Fruit fly (Drosophila melanogaster): ENCODE data around the gene unc-13-4A.

unc-13-4A gene

dm6 chr3L:7338786-7339185 lies 26.1 kb upstream of the unc-13-4A start:
- no peak for TF ChIP-seq ttk (optimal IDR thresholded peaks at IDR 0.05)
- TF ChIP-seq Myc (optimal IDR thresholded peaks at IDR 0.05) = no peak
- TF ChIP-seq psq (optimal IDR thresholded peaks at IDR 0.05) = no peak
- no peak for TF ChIP-seq insv (optimal IDR thresholded peaks at IDR 0.05)
- TF ChIP-seq h (optimal IDR thresholded peaks at IDR 0.05) = no peak
- no peak for TF ChIP-seq Sin3A (optimal IDR thresholded peaks at IDR 0.05)

- TF ChIP-seq Myc (optimal IDR thresholded peaks at IDR 0.05) (no peak), Sin3A (optimal IDR thresholded peaks at IDR 0.05) (no peak), psq (optimal IDR thresholded peaks at IDR 0.05) (no peak), insv (optimal IDR thresholded peaks at IDR 0.05) (no peak), h (optimal IDR thresholded peaks at IDR 0.05) (no peak), ttk (optimal IDR thresholded peaks at IDR 0.05) (no peak)
These were observed 22.3 kb upstream of the unc-13-4A start, which contains the start of the genes wrm1 and wrm2 for dm6 chr3L:7334990-7335389. Gene wrm1 (minus strand): TSS chr3L:7335226. Gene wrm2 (minus strand): TSS chr3L:7335226.

- no peak for TF ChIP-seq h (optimal IDR thresholded peaks at IDR 0.05)
- TF ChIP-seq ttk (optimal IDR thresholded peaks at IDR 0.05) = no peak
- no peak for TF ChIP-seq insv (optimal IDR thresholded peaks at IDR 0.05)
- no peak for TF ChIP-seq Myc (optimal IDR thresholded peaks at IDR 0.05)
- no peak for TF ChIP-seq psq (optimal IDR thresholded peaks at IDR 0.05)
These were observed 16.0 kb upstream of the unc-13-4A start, which contains the start of the genes mrva, CG42307 and mus312 for dm6 chr3L:7328567-7329253. Gene mrva (minus strand): TSS chr3L:7328842. Gene CG42307 (plus strand): TSS chr3L:7329132. Gene mus312 (plus strand): TSS chr3L:7329132.

dm6 chr3L:7326676-7327075 lies 14.0 kb upstream of the unc-13-4A start:
- no peak for TF ChIP-seq Sin3A (optimal IDR thresholded peaks at IDR 0.05)
- no peak for TF ChIP-seq insv (optimal IDR thresholded peaks at IDR 0.05)
- no peak for TF ChIP-seq psq (optimal IDR thresholded peaks at IDR 0.05)
- TF ChIP-seq Myc (optimal IDR thresholded peaks at IDR 0.05) = no peak
- TF ChIP-seq h (optimal IDR thresholded peaks at IDR 0.05) = no peak
- no peak for TF ChIP-seq ttk (optimal IDR thresholded peaks at IDR 0.05)

dm6 chr3L:7323348-7323747 lies 10.7 kb upstream of the unc-13-4A start, which contains the start of the genes RhoGEF4 and Rint1:
Gene RhoGEF4 (minus strand): TSS chr3L:7323411.
Gene Rint1 (plus strand): TSS chr3L:7323619.
- TF ChIP-seq insv (optimal IDR thresholded peaks at IDR 0.05) (no peak), ttk (optimal IDR thresholded peaks at IDR 0.05) (no peak), h (optimal IDR thresholded peaks at IDR 0.05) (no peak), Sin3A (optimal IDR thresholded peaks at IDR 0.05) (no peak), Myc (optimal IDR thresholded peaks at IDR 0.05) (no peak), psq (optimal IDR thresholded peaks at IDR 0.05) (no peak)

dm6 chr3L:7319768-7320167 lies 7.1 kb upstream of the unc-13-4A start, which contains the start of gene CG8607:
Gene CG8607 (plus strand): TSS chr3L:7320068.
- TF ChIP-seq insv (optimal IDR thresholded peaks at IDR 0.05) (no peak), h (optimal IDR thresholded peaks at IDR 0.05) (no peak), Myc (optimal IDR thresholded peaks at IDR 0.05) (no peak), Sin3A (optimal IDR thresholded peaks at IDR 0.05) (no peak), psq (optimal IDR thresholded peaks at IDR 0.05) (no peak), ttk (optimal IDR thresholded peaks at IDR 0.05) (no peak)

dm6 chr3L:7314133-7314532 lies 1.4 kb upstream of the unc-13-4A start:
- TF ChIP-seq ttk (optimal IDR thresholded peaks at IDR 0.05) = no peak
- no peak for TF ChIP-seq Myc (optimal IDR thresholded peaks at IDR 0.05)
- no peak for TF ChIP-seq psq (optimal IDR thresholded peaks at IDR 0.05)
- TF ChIP-seq h (optimal IDR thresholded peaks at IDR 0.05) = no peak
- TF ChIP-seq insv (optimal IDR thresholded peaks at IDR 0.05) = no peak
- no peak for TF ChIP-seq Sin3A (optimal IDR thresholded peaks at IDR 0.05)

- TF ChIP-seq insv (optimal IDR thresholded peaks at IDR 0.05) = no peak
- TF ChIP-seq ttk (optimal IDR thresholded peaks at IDR 0.05) = no peak
- no peak for TF ChIP-seq Sin3A (optimal IDR thresholded peaks at IDR 0.05)
- no peak for TF ChIP-seq h (optimal IDR thresholded peaks at IDR 0.05)
- TF ChIP-seq Myc (optimal IDR thresholded peaks at IDR 0.05) = no peak
- no peak for TF ChIP-seq psq (optimal IDR thresholded peaks at IDR 0.05)
These were observed 950 bp upstream of the unc-13-4A start for dm6 chr3L:7313559-7314132.

- TF ChIP-seq h (optimal IDR thresholded peaks at IDR 0.05) (no peak), insv (optimal IDR thresholded peaks at IDR 0.05) (no peak), Myc (optimal IDR thresholded peaks at IDR 0.05) (no peak), Sin3A (optimal IDR thresholded peaks at IDR 0.05) (no peak), psq (optimal IDR thresholded peaks at IDR 0.05) (no peak), ttk (optimal IDR thresholded peaks at IDR 0.05) (no peak)
These were observed 12.0 kb downstream of the unc-13-4A start for dm6 chr3L:7300660-7301059.

- TF ChIP-seq psq (optimal IDR thresholded peaks at IDR 0.05) (no peak), ttk (optimal IDR thresholded peaks at IDR 0.05) (no peak), h (optimal IDR thresholded peaks at IDR 0.05) (no peak)
These were observed 29.2 kb downstream of the unc-13-4A start for dm6 chr3L:7283541-7283940.

- TF ChIP-seq psq (optimal IDR thresholded peaks at IDR 0.05) = no peak
- no peak for TF ChIP-seq insv (optimal IDR thresholded peaks at IDR 0.05)
- no peak for TF ChIP-seq Sin3A (optimal IDR thresholded peaks at IDR 0.05)
- TF ChIP-seq Myc (optimal IDR thresholded peaks at IDR 0.05) = no peak
- no peak for TF ChIP-seq ttk (optimal IDR thresholded peaks at IDR 0.05)
- TF ChIP-seq h (optimal IDR thresholded peaks at IDR 0.05) = no peak
These were observed 48.8 kb downstream of the unc-13-4A start, which contains the start of gene CG14830 for dm6 chr3L:7263757-7264516. Gene CG14830 (minus strand): TSS chr3L:7263920.

- TF ChIP-seq Myc (optimal IDR thresholded peaks at IDR 0.05) (no peak), ttk (optimal IDR thresholded peaks at IDR 0.05) (no peak), psq (optimal IDR thresholded peaks at IDR 0.05) (no peak), insv (optimal IDR thresholded peaks at IDR 0.05) (no peak), h (optimal IDR thresholded peaks at IDR 0.05) (no peak)
These were observed 50.2 kb downstream of the unc-13-4A start for dm6 chr3L:7262471-7262870.
